Fruit fly (Drosophila melanogaster) S2 (cell line): Measurements from ENCODE around the gene CtIP.

ENCODE experiments used
- CG8478 ChIP-seq: fragments of >200 bp; optimal IDR thresholded peaks from 2 replicates; lab custom pipeline; 2018
- CTCF ChIP-seq, 2 experiments: fragments of >200 bp; optimal IDR thresholded peaks; 2 replicates each; lab custom pipeline; 2018

dm6 chr3L:20447957-20448356 lies 11.9 kb downstream of the CtIP start:
- TF ChIP-seq CG8478 (lab: Kevin White, UChicago) = no peak
- TF ChIP-seq CTCF (optimal IDR thresholded peaks at IDR 0.05; lab: Kevin White, UChicago) = no peak
